Worm (Caenorhabditis elegans): ENCODE data around the gene ikke-1.

ikke-1 gene

ce11 chrIII:9004658-9005057 is 45.8 kb downstream of the ikke-1 start (continued):
- TF ChIP-seq hsf-1 (GFP tag; IDR thresholded peaks at IDR 0.05) (peak; percentile 5; the same call in 1 of the 2 replicates), pbrm-1 (GFP tag; IDR thresholded peaks at IDR 0.05) (no peak), ama-1 (optimal IDR thresholded peaks at IDR 0.05) (no peak), ama-1 (GFP tag; optimal IDR thresholded peaks at IDR 0.05) (peak in 1 of 2 experiments; percentile 44), B0261.1 (tag; optimal IDR thresholded peaks at IDR 0.05) (no peak), lin-35 (GFP tag; optimal IDR thresholded peaks at IDR 0.05) (no peak), Y95B8A.8 (GFP tag; IDR thresholded peaks at IDR 0.05) (peak; percentile 74; the same call in 1 of the 2 replicates), ceh-79 (tag; optimal IDR thresholded peaks at IDR 0.05) (no peak), sdz-38 (tag; optimal IDR thresholded peaks at IDR 0.05) (no peak), K12H6.12 (tag; optimal IDR thresholded peaks at IDR 0.05) (no peak), die-1 (tag; optimal IDR thresholded peaks at IDR 0.05) (peak; percentile 12), hmg-1.2 (GFP tag; IDR thresholded peaks at IDR 0.05) (peak; percentile 26; the same call in 1 of the 2 replicates), K11D2.4 (GFP tag; IDR thresholded peaks at IDR 0.05) (no peak), nhr-120 (GFP tag; IDR thresholded peaks at IDR 0.05) (no peak), aptf-3 (GFP tag; IDR thresholded peaks at IDR 0.05) (no peak), him-1 (tag; optimal IDR thresholded peaks at IDR 0.05) (peak; percentile 41), F57A8.1 (GFP tag; optimal IDR thresholded peaks at IDR 0.05) (no peak), F37B4.10 (GFP tag; IDR thresholded peaks at IDR 0.05) (no peak), athp-1 (tag; optimal IDR thresholded peaks at IDR 0.05) (no peak), bed-2 (GFP tag; IDR thresholded peaks at IDR 0.05) (no peak), somi-1 (GFP tag; optimal IDR thresholded peaks at IDR 0.05) (no peak), B0336.3 (GFP tag; IDR thresholded peaks at IDR 0.05) (peak; percentile 59; the same call in 1 of the 2 replicates), ztf-6 (GFP tag; IDR thresholded peaks at IDR 0.05) (no peak), Y79H2A.3 (GFP tag; conservative IDR thresholded peaks at IDR 0.05) (peak; percentile 63; the same call in 1 of the 2 replicates), zfh-2 (GFP tag; conservative IDR thresholded peaks at IDR 0.05) (no peak)

DNA sequence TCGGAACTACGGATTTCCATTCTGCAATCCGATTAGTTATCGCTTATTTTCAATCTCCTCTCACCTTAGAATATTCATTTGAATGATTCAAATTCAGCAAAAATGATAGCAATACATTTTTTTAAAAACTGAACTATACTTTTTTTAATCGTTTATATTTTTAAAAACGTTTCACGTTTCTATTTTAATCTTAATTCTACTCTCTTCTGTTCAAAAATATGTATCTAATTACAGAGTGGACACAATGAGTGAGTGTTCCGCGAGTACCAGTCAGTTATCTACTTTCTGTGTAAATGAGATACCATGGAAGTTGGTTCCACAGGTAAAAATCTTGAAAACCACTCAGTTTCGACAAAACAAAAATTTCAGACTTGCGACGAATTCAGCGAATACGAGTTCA is 48.0 kb downstream of the ikke-1 start, which contains the start of the genes F59B2.15 and zif-1:
Gene F59B2.15, minus strand, starts transcription at position 101 of the 400 bp plus-strand sequence.
Gene zif-1, plus strand, starts transcription at position 235 of the 400 bp plus-strand sequence.
- TF ChIP-seq nfya-2 (GFP tag; IDR thresholded peaks at IDR 0.05), result no peak
- TF ChIP-seq hsf-1 (GFP tag; IDR thresholded peaks at IDR 0.05), result no peak
- no peak for TF ChIP-seq snpc-1.1 (tag; optimal IDR thresholded peaks at IDR 0.05; ENCODE audit: insufficient read depth)
- no peak for TF ChIP-seq ceh-100 (GFP tag; IDR thresholded peaks at IDR 0.05)
- TF ChIP-seq B0336.3 (GFP tag; IDR thresholded peaks at IDR 0.05), result no peak
- TF ChIP-seq ztf-28 (GFP tag; IDR thresholded peaks at IDR 0.05), result no peak
- no peak for TF ChIP-seq aptf-2 (GFP tag; conservative IDR thresholded peaks at IDR 0.05)
- TF ChIP-seq C06A6.2 (GFP tag; conservative IDR thresholded peaks at IDR 0.05), result no peak
- no peak for TF ChIP-seq ccch-3 (GFP tag; optimal IDR thresholded peaks at IDR 0.05)
- TF ChIP-seq F22D6.2 (tag; optimal IDR thresholded peaks at IDR 0.05), result no peak
- no peak for TF ChIP-seq Y79H2A.3 (GFP tag; conservative IDR thresholded peaks at IDR 0.05)
- no peak for TF ChIP-seq nfya-1 (tag; optimal IDR thresholded peaks at IDR 0.05; ENCODE audit: borderline replicate concordance, insufficient read depth)
- TF ChIP-seq sptf-2 (GFP tag; optimal IDR thresholded peaks at IDR 0.05), result no peak
- TF ChIP-seq bed-2 (GFP tag; IDR thresholded peaks at IDR 0.05), result no peak
- TF ChIP-seq nhr-90 (tag; optimal IDR thresholded peaks at IDR 0.05), result no peak

- no peak for TF ChIP-seq lsl-1 (GFP tag; optimal IDR thresholded peaks at IDR 0.05)
- TF ChIP-seq ceh-27 (GFP tag; optimal IDR thresholded peaks at IDR 0.05), result no peak
- TF ChIP-seq ccch-3 (GFP tag; optimal IDR thresholded peaks at IDR 0.05), result no peak
- no peak for TF ChIP-seq efl-1 (GFP tag; optimal IDR thresholded peaks at IDR 0.05)
- no peak for TF ChIP-seq nhr-27 (tag; optimal IDR thresholded peaks at IDR 0.05)
- no peak for TF ChIP-seq F23B12.7 (tag; optimal IDR thresholded peaks at IDR 0.05; ENCODE audit: insufficient read depth)
- TF ChIP-seq lir-1 (GFP tag; conservative IDR thresholded peaks at IDR 0.05), result no peak
- no peak for TF ChIP-seq C17E4.6 (GFP tag; IDR thresholded peaks at IDR 0.05)
- no peak for TF ChIP-seq F55B11.4 (tag; optimal IDR thresholded peaks at IDR 0.05; ENCODE audit: borderline replicate concordance, insufficient read depth)
These were observed 48.6 kb downstream of the ikke-1 start, which contains the start of gene rpn-6.2 for ce11 chrIII:9001899-9002298. rpn-6.2 (minus strand) TSS chrIII:9001999.
